Fruit fly (Drosophila melanogaster) whole organism, pupa: Measurements from ENCODE around the gene CG5746.

Experiments
- CG10348 ChIP-seq: fragments of 200-800 bp; sonication (Bioruptor generic); IDR thresholded peaks from 2 replicates; pipeline ENCODE4 v1.3.6; 2022; ENCODE audit warnings: missing biosample characterization, missing genetic modification characterization
- CG12605 ChIP-seq: fragments of 200-800 bp; sonication (Bioruptor generic); IDR thresholded peaks from 2 replicates; pipeline ENCODE4 v1.3.6; 2022; ENCODE audit warnings: missing biosample characterization, missing genetic modification characterization
- CG13204 ChIP-seq: fragments of 200-800 bp; sonication (Bioruptor generic); optimal IDR thresholded peaks from 2 replicates; lab custom pipeline; 2018; ENCODE audit warnings: missing biosample characterization, mild to moderate bottlenecking, missing genetic modification characterization, moderate library complexity
- CG14655 ChIP-seq: fragments of 200-800 bp; sonication (Bioruptor generic); optimal IDR thresholded peaks from 3 replicates; lab custom pipeline; 2017; ENCODE audit warnings: mild to moderate bottlenecking, missing biosample characterization, missing genetic modification reagents, missing genetic modification characterization
- CG15710 ChIP-seq: fragments of 200-800 bp; sonication (Bioruptor generic); optimal IDR thresholded peaks from 2 replicates; lab custom pipeline; 2018; ENCODE audit warnings: missing biosample characterization, mild to moderate bottlenecking, missing genetic modification characterization, moderate library complexity
- CG17806 ChIP-seq: fragments of 200-800 bp; sonication (Bioruptor generic); optimal IDR thresholded peaks from 2 replicates; lab custom pipeline; 2018; ENCODE audit warnings: missing biosample characterization, mild to moderate bottlenecking, missing genetic modification characterization, moderate library complexity
- CG32121 ChIP-seq: fragments of 200-800 bp; sonication (Bioruptor generic); IDR thresholded peaks from 2 replicates; pipeline ENCODE4 v1.3.6; 2022; ENCODE audit warnings: missing biosample characterization, missing genetic modification characterization
- CG34367 ChIP-seq: fragments of 200-800 bp; sonication (Bioruptor generic); optimal IDR thresholded peaks from 2 replicates; lab custom pipeline; 2018; ENCODE audit warnings: missing biosample characterization, mild to moderate bottlenecking, missing genetic modification characterization
- CG4496 ChIP-seq: fragments of 200-800 bp; sonication (Bioruptor generic); IDR thresholded peaks from 3 replicates; pipeline ENCODE4 v1.3.6; 2022; ENCODE audit warnings: missing biosample characterization, missing genetic modification characterization
- CG8159 ChIP-seq: fragments of 200-800 bp; sonication (Bioruptor generic); optimal IDR thresholded peaks from 3 replicates; lab custom pipeline; 2018; ENCODE audit warnings: missing biosample characterization, mild to moderate bottlenecking, missing genetic modification characterization, moderate library complexity
- CG8301 ChIP-seq: fragments of 200-800 bp; sonication (Bioruptor generic); optimal IDR thresholded peaks from 2 replicates; lab custom pipeline; 2018; ENCODE audit warnings: missing biosample characterization, mild to moderate bottlenecking, missing genetic modification characterization
- CG9948 ChIP-seq: fragments of 200-800 bp; sonication (Bioruptor generic); optimal IDR thresholded peaks from 2 replicates; lab custom pipeline; 2018; ENCODE audit warnings: missing biosample characterization, mild to moderate bottlenecking, missing genetic modification characterization, moderate library complexity
- D1 ChIP-seq: fragments of 200-800 bp; sonication (Bioruptor generic); optimal IDR thresholded peaks from 2 replicates; lab custom pipeline; 2018; ENCODE audit warnings: missing biosample characterization, mild to moderate bottlenecking, missing genetic modification characterization, moderate library complexity
- EcR ChIP-seq: fragments of 200-800 bp; sonication (Bioruptor generic); optimal IDR thresholded peaks from 3 replicates; lab custom pipeline; 2019; ENCODE audit warnings: missing biosample characterization, missing genetic modification characterization, mild to moderate bottlenecking, moderate library complexity, missing genetic modification reagents
- Ets98B ChIP-seq: fragments of 200-800 bp; sonication (Bioruptor generic); IDR thresholded peaks from 2 replicates; pipeline ENCODE4 v1.3.6; 2022; ENCODE audit warnings: missing biosample characterization, missing genetic modification characterization
- Pif1A ChIP-seq: fragments of 200-800 bp; sonication (Bioruptor generic); optimal IDR thresholded peaks from 3 replicates; lab custom pipeline; 2016; ENCODE audit warnings: missing biosample characterization, missing genetic modification characterization
- Pif1B ChIP-seq: fragments of 200-800 bp; sonication (Bioruptor generic); optimal IDR thresholded peaks from 3 replicates; lab custom pipeline; 2016; ENCODE audit warnings: missing biosample characterization, missing genetic modification characterization
- Snoo ChIP-seq: fragments of 200-800 bp; sonication (Bioruptor generic); optimal IDR thresholded peaks from 3 replicates; lab custom pipeline; 2017; ENCODE audit warnings: missing biosample characterization, mild to moderate bottlenecking, missing genetic modification characterization, inconsistent platforms
- fd96Ca ChIP-seq: fragments of 200-800 bp; sonication (Bioruptor generic); IDR thresholded peaks from 3 replicates; pipeline ENCODE4 v1.3.6; 2022; ENCODE audit warnings: missing biosample characterization, missing genetic modification characterization
- gl ChIP-seq: fragments of 200-800 bp; sonication (Bioruptor generic); optimal IDR thresholded peaks from 2 replicates; lab custom pipeline; 2018; ENCODE audit warnings: missing biosample characterization, mild to moderate bottlenecking, missing genetic modification characterization
- rn ChIP-seq: fragments of 200-800 bp; sonication (Bioruptor generic); IDR thresholded peaks from 2 replicates; pipeline ENCODE4 v1.3.6; 2022; ENCODE audit warnings: missing biosample characterization, missing genetic modification characterization

Gene CG5746

dm6 chr3R:24361583-24361982 lies 13.0 kb upstream of the CG5746 start, which contains the start of the genes CG5762 and CG33339:
CG5762 (minus strand) TSS chr3R:24361683.
CG33339 (plus strand) TSS chr3R:24361847.
- TF ChIP-seq CG14655 (GFP tag; lab: Kevin White, UChicago) = no peak
- TF ChIP-seq Pif1B (GFP tag; lab: Kevin White, UChicago) = no peak
- TF ChIP-seq CG4496 = no peak
- TF ChIP-seq CG12605 (GFP tag; lab: Robert Waterston, UW) = no peak
- TF ChIP-seq D1 (tag; lab: Kevin White, UChicago) = no peak
- TF ChIP-seq CG13204 (GFP tag; lab: Kevin White, UChicago) = no peak
- TF ChIP-seq CG15710 = no peak
- TF ChIP-seq Snoo (tag; lab: Kevin White, UChicago) = no peak
- TF ChIP-seq CG9948 (tag; lab: Kevin White, UChicago) = no peak
- no peak for TF ChIP-seq CG10348 (GFP tag; lab: Robert Waterston, UW)
- no peak for TF ChIP-seq CG17806
- TF ChIP-seq CG8159 = no peak
- TF ChIP-seq gl (tag; lab: Kevin White, UChicago) = no peak
- no peak for TF ChIP-seq Pif1A (GFP tag; lab: Kevin White, UChicago)
- no peak for TF ChIP-seq fd96Ca (GFP tag; lab: Robert Waterston, UW)
- no peak for TF ChIP-seq EcR (GFP tag; lab: Kevin White, UChicago)
- no peak for TF ChIP-seq CG8301 (tag; lab: Kevin White, UChicago)
- no peak for TF ChIP-seq Ets98B (GFP tag; lab: Robert Waterston, UW)

- TF ChIP-seq CG4496 (no peak), CG32121 (GFP tag; lab: Robert Waterston, UW) (no peak), Pif1A (GFP tag; lab: Kevin White, UChicago) (no peak), CG15710 (no peak), rn (GFP tag; lab: Robert Waterston, UW) (no peak), CG17806 (no peak), gl (tag; lab: Kevin White, UChicago) (no peak), CG14655 (GFP tag; lab: Kevin White, UChicago) (no peak), EcR (GFP tag; lab: Kevin White, UChicago) (no peak), CG13204 (GFP tag; lab: Kevin White, UChicago) (no peak), Snoo (tag; lab: Kevin White, UChicago) (no peak), CG34367 (no peak)
Observed at dm6 chr3R:24359957-24360356, 11.4 kb upstream of the CG5746 start, which contains the start of gene CG18528. CG18528 (minus strand) TSS chr3R:24360144.

DNA sequence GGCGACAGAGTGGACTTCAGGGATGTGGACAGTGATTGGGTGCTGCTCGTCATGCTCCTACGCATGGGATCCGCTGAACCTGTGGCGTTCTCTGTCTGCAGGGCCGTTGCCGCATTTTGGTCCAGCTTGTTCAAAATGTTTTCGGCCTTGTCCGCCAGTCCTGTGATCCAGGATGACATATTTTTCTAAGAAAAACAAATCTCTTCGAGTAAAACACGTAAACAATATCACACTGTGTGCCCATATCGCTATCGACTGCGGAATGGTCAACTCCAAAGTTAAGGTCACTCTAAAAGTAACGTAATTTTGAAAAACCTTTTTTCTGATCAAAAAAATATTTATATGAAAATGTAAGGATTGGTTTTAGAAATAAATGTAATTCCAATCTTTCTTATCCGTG lies 9.1 kb upstream of the CG5746 start, which contains the start of gene Golgin84:
Gene Golgin84, minus strand, starts transcription at position 241 of the 400 bp plus-strand sequence.
- no peak for TF ChIP-seq Snoo (tag; lab: Kevin White, UChicago)

DNA sequence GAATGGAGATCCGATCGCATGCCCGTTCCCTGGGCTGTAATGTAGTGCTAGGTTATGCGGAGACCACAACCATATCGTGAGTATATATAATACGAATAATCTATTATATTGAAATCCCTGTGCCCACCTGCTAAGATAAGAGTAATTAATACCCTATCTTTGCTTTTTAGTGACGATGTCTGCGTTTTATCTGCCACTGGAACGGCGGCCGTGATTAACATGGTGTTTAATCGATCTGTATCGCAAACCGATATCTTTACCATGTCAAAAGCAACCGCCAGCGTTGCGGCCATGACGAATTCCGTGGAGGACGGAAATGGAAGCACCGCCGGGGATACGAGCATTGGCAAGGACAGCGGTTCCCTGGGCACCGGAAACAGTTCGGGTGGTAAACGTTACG lies 4.9 kb upstream of the CG5746 start:
- TF ChIP-seq CG10348 (GFP tag; lab: Robert Waterston, UW) (no peak), EcR (GFP tag; lab: Kevin White, UChicago) (no peak), CG17806 (no peak), fd96Ca (GFP tag; lab: Robert Waterston, UW) (no peak), CG12605 (GFP tag; lab: Robert Waterston, UW) (no peak), CG32121 (GFP tag; lab: Robert Waterston, UW) (no peak), CG8159 (no peak), D1 (tag; lab: Kevin White, UChicago) (no peak), rn (GFP tag; lab: Robert Waterston, UW) (no peak), CG34367 (no peak), Ets98B (GFP tag; lab: Robert Waterston, UW) (no peak), Snoo (tag; lab: Kevin White, UChicago) (no peak), CG14655 (GFP tag; lab: Kevin White, UChicago) (no peak), CG15710 (no peak), Pif1B (GFP tag; lab: Kevin White, UChicago) (no peak), CG8301 (tag; lab: Kevin White, UChicago) (no peak), CG13204 (GFP tag; lab: Kevin White, UChicago) (no peak), Pif1A (GFP tag; lab: Kevin White, UChicago) (no peak)

dm6 chr3R:24341251-24341650 lies 7.3 kb downstream of the CG5746 start, which contains the start of gene Ms:
Ms (plus strand) TSS chr3R:24341551.
- peak; percentile 37; the same call in 1 of the 2 replicates for TF ChIP-seq CG12605 (GFP tag; lab: Robert Waterston, UW)
- TF ChIP-seq rn (GFP tag; lab: Robert Waterston, UW) = no peak
- no peak for TF ChIP-seq gl (tag; lab: Kevin White, UChicago)

DNA sequence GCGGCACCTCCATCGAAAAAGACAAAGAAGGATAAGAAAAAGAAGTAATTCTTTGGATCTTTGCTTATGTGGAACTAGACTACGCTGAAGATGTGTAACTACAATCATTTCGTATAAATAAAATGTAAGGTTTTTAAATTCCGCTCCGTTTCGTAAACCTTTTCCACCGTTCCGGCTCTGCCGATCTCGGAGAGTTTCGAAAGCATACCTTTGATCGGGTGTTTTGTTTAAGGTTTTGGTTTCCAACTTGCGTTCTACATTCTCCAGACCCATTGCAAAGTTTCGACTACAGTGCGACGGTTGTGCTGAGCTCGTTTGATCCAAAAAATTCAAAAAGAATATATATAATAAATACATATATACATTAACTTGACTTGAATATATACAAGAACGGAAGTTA lies 12.0 kb downstream of the CG5746 start, which contains the start of gene CG6432:
Gene CG6432, plus strand, starts transcription at position 301 of the 400 bp plus-strand sequence.
- TF ChIP-seq CG17806 (no peak), Pif1B (GFP tag; lab: Kevin White, UChicago) (no peak), CG4496 (no peak), gl (tag; lab: Kevin White, UChicago) (no peak), CG32121 (GFP tag; lab: Robert Waterston, UW) (no peak), Ets98B (GFP tag; lab: Robert Waterston, UW) (no peak), Pif1A (GFP tag; lab: Kevin White, UChicago) (no peak), CG13204 (GFP tag; lab: Kevin White, UChicago) (no peak), CG8159 (no peak), Snoo (tag; lab: Kevin White, UChicago) (no peak), D1 (tag; lab: Kevin White, UChicago) (no peak), rn (GFP tag; lab: Robert Waterston, UW) (no peak), fd96Ca (GFP tag; lab: Robert Waterston, UW) (no peak), CG10348 (GFP tag; lab: Robert Waterston, UW) (no peak), CG12605 (GFP tag; lab: Robert Waterston, UW) (no peak)
